Worm (Caenorhabditis elegans) whole organism, L4 larva: ENCODE results near the gene R13A5.7.

Source experiments
- F49E8.2 ChIP-seq: sonication (generic microtip); optimal IDR thresholded peaks from 2 replicates; lab custom pipeline; 2016; ENCODE audit warnings: missing compliant biosample characterization, mild to moderate bottlenecking, missing genetic modification characterization, borderline replicate concordance
- Y48G9A.11 ChIP-seq: fragments of 200-800 bp; sonication (Bioruptor generic); IDR thresholded peaks from 2 replicates; pipeline ENCODE4 v1.3.6; 2022; ENCODE audit warnings: missing genetic modification reagents, missing genetic modification characterization, missing compliant biosample characterization
- aha-1 ChIP-seq: fragments of 150-350 bp; peaks from one replicate; lab custom pipeline; 2014; ENCODE audit warnings: missing biosample characterization, missing genetic modification characterization
- arid-1 ChIP-seq: fragments of 200-800 bp; sonication (Bioruptor generic); conservative IDR thresholded peaks from 2 replicates; pipeline ENCODE4 v1.3.6; 2022; ENCODE audit warnings: missing genetic modification reagents, missing genetic modification characterization, missing compliant biosample characterization
- ctbp-1 ChIP-seq: fragments of 200-800 bp; sonication (Bioruptor generic); IDR thresholded peaks from 2 replicates; pipeline ENCODE4 v1.3.6; 2022; ENCODE audit warnings: missing genetic modification reagents, missing genetic modification characterization, missing compliant biosample characterization
- daf-12 ChIP-seq: fragments of 150-350 bp; optimal IDR thresholded peaks from 2 replicates; lab custom pipeline; 2014; ENCODE audit warnings: missing biosample characterization, missing genetic modification reagents, missing genetic modification characterization
- daf-16 ChIP-seq, 3 experiments: sonication (generic microtip); optimal IDR thresholded peaks; 2 replicates each; lab custom pipeline; 2016 to 2017; ENCODE audit warnings: missing genetic modification characterization in 3 of 3, missing genetic modification reagents in 3 of 3, mild to moderate bottlenecking in 2 of 3, missing compliant biosample characterization in 2 of 3, missing biosample characterization in 1 of 3, moderate library complexity in 1 of 3
- daf-8 ChIP-seq: fragments of 200-800 bp; sonication (Bioruptor generic); IDR thresholded peaks from 2 replicates; pipeline ENCODE4 v1.3.6; 2022; ENCODE audit warnings: missing genetic modification characterization, missing compliant biosample characterization
- dmd-8 ChIP-seq: fragments of 200-800 bp; sonication (Bioruptor generic); IDR thresholded peaks from 2 replicates; pipeline ENCODE4 v1.3.6; 2022; ENCODE audit warnings: missing genetic modification characterization, missing compliant biosample characterization
- dpl-1 ChIP-seq: fragments of 150-350 bp; optimal IDR thresholded peaks from 2 replicates; lab custom pipeline; 2014; ENCODE audit warnings: missing biosample characterization, missing genetic modification reagents, missing genetic modification characterization
- hif-1 ChIP-seq, 2 experiments: sonication (generic microtip); optimal IDR thresholded peaks; 2 replicates each; lab custom pipeline; 2016 to 2017; ENCODE audit warnings: missing compliant biosample characterization in 2 of 2, missing genetic modification characterization in 2 of 2, missing genetic modification reagents in 2 of 2, missing genotype in 2 of 2, mild to moderate bottlenecking in 1 of 2
- hlh-11 ChIP-seq: fragments of 200-800 bp; sonication (Bioruptor generic); optimal IDR thresholded peaks from 2 replicates; lab custom pipeline; 2018; ENCODE audit warnings: mild to moderate bottlenecking, missing genetic modification characterization, missing compliant biosample characterization
- hlh-30 ChIP-seq: sonication (generic microtip); optimal IDR thresholded peaks from 2 replicates; lab custom pipeline; 2017; ENCODE audit warnings: antibody characterized with exemption, mild to moderate bottlenecking, missing genetic modification characterization, missing compliant biosample characterization; ENCODE audit not compliant: insufficient read depth
- lim-7 ChIP-seq: fragments of 200-800 bp; sonication (Bioruptor generic); IDR thresholded peaks from 2 replicates; pipeline ENCODE4 v1.3.6; 2022; ENCODE audit warnings: missing genetic modification characterization, missing compliant biosample characterization
- lin-1 ChIP-seq: fragments of 200-800 bp; sonication (Bioruptor generic); IDR thresholded peaks from 2 replicates; pipeline ENCODE4 v1.3.6; 2022; ENCODE audit warnings: missing genetic modification reagents, missing genetic modification characterization, missing compliant biosample characterization
- lin-38 ChIP-seq: fragments of 200-800 bp; sonication (Bioruptor generic); IDR thresholded peaks from 2 replicates; pipeline ENCODE4 v1.3.6; 2022; ENCODE audit warnings: missing genetic modification reagents, missing genetic modification characterization, missing compliant biosample characterization
- lir-3 ChIP-seq: sonication (generic microtip); optimal IDR thresholded peaks from 2 replicates; lab custom pipeline; 2016; ENCODE audit warnings: mild to moderate bottlenecking, missing genetic modification characterization, missing compliant biosample characterization
- lsy-2 ChIP-seq, 2 experiments: fragments of 150-350 bp in 1 of 2; sonication (generic microtip) in 1 of 2; optimal IDR thresholded peaks; 2 replicates each; lab custom pipeline; 2014 to 2017; ENCODE audit warnings: missing biosample characterization in 2 of 2, missing genetic modification characterization in 2 of 2
- madf-5 ChIP-seq, 2 experiments: fragments of 200-800 bp; sonication (Bioruptor generic); IDR thresholded peaks; 2 replicates each; pipeline ENCODE4 v1.3.6; 2022; ENCODE audit warnings: missing compliant biosample characterization in 2 of 2, missing genetic modification characterization in 2 of 2
- mep-1 ChIP-seq: fragments of 150-350 bp; sonication (generic microtip); optimal IDR thresholded peaks from 3 replicates; lab custom pipeline; 2014; ENCODE audit warnings: missing biosample characterization, missing genetic modification characterization
- mes-2 ChIP-seq: sonication (generic microtip); optimal IDR thresholded peaks from 2 replicates; lab custom pipeline; 2016; ENCODE audit warnings: missing genotype, mild to moderate bottlenecking, missing genetic modification characterization, missing compliant biosample characterization; ENCODE audit not compliant: poor library complexity, severe bottlenecking
- mxl-3 ChIP-seq: fragments of 200-800 bp; sonication (Bioruptor generic); optimal IDR thresholded peaks from 2 replicates; lab custom pipeline; 2018; ENCODE audit warnings: mild to moderate bottlenecking, missing genetic modification characterization, missing compliant biosample characterization
- nhr-111 ChIP-seq: fragments of 200-800 bp; sonication (Bioruptor generic); optimal IDR thresholded peaks from 2 replicates; lab custom pipeline; 2018; ENCODE audit warnings: mild to moderate bottlenecking, missing genetic modification characterization, missing compliant biosample characterization
- nhr-237 ChIP-seq: sonication (generic microtip); optimal IDR thresholded peaks from 2 replicates; lab custom pipeline; 2017; ENCODE audit warnings: missing biosample characterization, missing genetic modification characterization
- nhr-25 ChIP-seq: sonication (generic microtip); optimal IDR thresholded peaks from 2 replicates; lab custom pipeline; 2017; ENCODE audit warnings: missing genetic modification characterization, mild to moderate bottlenecking, missing compliant biosample characterization, antibody characterized with exemption, moderate library complexity, borderline replicate concordance; ENCODE audit not compliant: insufficient read depth
- nhr-28 ChIP-seq: fragments of 150-350 bp; optimal IDR thresholded peaks from 2 replicates; lab custom pipeline; 2014; ENCODE audit warnings: missing biosample characterization, missing genetic modification characterization
- nhr-42 ChIP-seq: fragments of 200-800 bp; sonication (Bioruptor generic); IDR thresholded peaks from 2 replicates; pipeline ENCODE4 v1.3.6; 2022; ENCODE audit warnings: missing genetic modification characterization, missing compliant biosample characterization
- nhr-77 ChIP-seq: fragments of 150-350 bp; optimal IDR thresholded peaks from 2 replicates; lab custom pipeline; 2014; ENCODE audit warnings: missing biosample characterization, missing genetic modification characterization
- rbr-2 ChIP-seq: sonication (generic microtip); optimal IDR thresholded peaks from 2 replicates; lab custom pipeline; 2016; ENCODE audit warnings: missing genotype, missing genetic modification characterization, missing compliant biosample characterization
- sdz-12 ChIP-seq: fragments of 200-800 bp; sonication (Bioruptor generic); optimal IDR thresholded peaks from 2 replicates; lab custom pipeline; 2018; ENCODE audit warnings: mild to moderate bottlenecking, missing genetic modification characterization, missing compliant biosample characterization
- skn-1 ChIP-seq: fragments of 150-350 bp; optimal IDR thresholded peaks from 2 replicates; lab custom pipeline; 2014; ENCODE audit warnings: missing biosample characterization, missing genetic modification characterization
- snpc-1.2 ChIP-seq: fragments of 200-800 bp; sonication (Bioruptor generic); IDR thresholded peaks from 2 replicates; pipeline ENCODE4 v1.3.6; 2022; ENCODE audit warnings: missing genetic modification reagents, missing genetic modification characterization, missing compliant biosample characterization
- unc-130 ChIP-seq: sonication (generic microtip); optimal IDR thresholded peaks from 2 replicates; lab custom pipeline; 2016; ENCODE audit warnings: missing genetic modification reagents, missing genetic modification characterization, missing compliant biosample characterization
- unc-39 ChIP-seq: sonication (generic microtip); optimal IDR thresholded peaks from 2 replicates; lab custom pipeline; 2017; ENCODE audit warnings: missing biosample characterization, missing genetic modification characterization
- unc-62 ChIP-seq, 3 experiments: fragments of 150-350 bp in 1 of 3; sonication (generic microtip); optimal IDR thresholded peaks in 2 of 3; peaks in 1 of 3; 1 replicate in 1 of 3; 2 replicates in 2 of 3; lab custom pipeline; 2014 to 2017; ENCODE audit warnings: missing biosample characterization in 3 of 3, missing genetic modification characterization in 3 of 3, missing genetic modification reagents in 3 of 3, missing genotype in 1 of 3
- zfp-2 ChIP-seq: sonication (generic microtip); optimal IDR thresholded peaks from 2 replicates; lab custom pipeline; 2016; ENCODE audit warnings: mild to moderate bottlenecking, missing genetic modification characterization, missing compliant biosample characterization
- ztf-11 ChIP-seq: fragments of 150-350 bp; optimal IDR thresholded peaks from 2 replicates; lab custom pipeline; 2014; ENCODE audit warnings: missing biosample characterization, missing genetic modification characterization

The R13A5.7 gene

DNA sequence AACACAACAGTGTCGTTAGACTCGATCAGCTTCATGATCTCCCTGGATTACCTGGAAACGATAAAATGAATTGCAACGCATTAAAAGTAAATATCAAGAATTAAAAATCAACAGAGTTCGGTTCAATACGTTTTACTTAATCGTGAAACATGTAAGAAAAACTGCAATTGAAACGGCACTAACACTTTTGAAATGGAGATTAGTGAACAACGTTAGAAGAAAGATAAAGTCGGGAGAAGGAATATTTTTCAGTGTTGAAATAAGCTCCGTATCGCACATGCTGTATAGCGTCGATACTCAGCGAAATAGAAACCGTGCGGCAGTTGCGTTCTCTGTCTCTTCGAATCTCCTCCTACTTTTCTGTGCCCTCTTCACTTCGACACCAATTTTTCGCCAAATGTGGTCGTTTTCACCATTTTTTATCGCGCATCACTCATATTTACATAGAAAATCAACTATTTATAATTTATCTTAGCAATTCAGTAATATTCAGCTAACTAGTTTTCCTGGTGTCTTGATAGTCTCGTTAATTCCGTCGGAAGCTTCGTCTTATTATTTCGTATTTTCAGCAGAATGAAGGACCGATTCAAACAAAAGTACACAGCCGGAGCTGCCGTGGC, 3.0 kb upstream of the R13A5.7 start, which contains the start of the genes rpl-9 and lpd-7 (continued):
- peak; percentile 52 for TF ChIP-seq unc-130
- no peak for TF ChIP-seq nhr-111 (GFP tag; lab: Kevin White, UChicago)
- TF ChIP-seq mes-2 (tag; lab: Kevin White, UChicago): peak; percentile 86
- no peak for TF ChIP-seq dmd-8
- peak; percentile 21 for TF ChIP-seq mxl-3 (GFP tag; lab: Kevin White, UChicago)
- no peak for TF ChIP-seq unc-39 (tag; lab: Kevin White, UChicago)
- TF ChIP-seq rbr-2 (tag; lab: Kevin White, UChicago): peak; percentile 69
- TF ChIP-seq unc-62 (GFP tag; optimal IDR thresholded peaks at IDR 0.05 in 1 of 2; lab: Kevin White, UChicago): peak in 1 of 2 experiments; percentile 38
- TF ChIP-seq unc-62 (tag; optimal IDR thresholded peaks at IDR 0.05; lab: Kevin White, UChicago): no peak
- TF ChIP-seq madf-5 (GFP tag; IDR thresholded peaks at IDR 0.05; lab: Robert Waterston, UW): no peak
- TF ChIP-seq dpl-1 (GFP tag; lab: Kevin White, UChicago): peak; percentile 74
- no peak for TF ChIP-seq daf-8 (GFP tag; lab: Robert Waterston, UW)
- peak; percentile 77 for TF ChIP-seq aha-1 (tag; lab: Kevin White, UChicago)
- no peak for TF ChIP-seq skn-1 (tag; lab: Kevin White, UChicago)
- no peak for TF ChIP-seq ztf-11 (tag; lab: Kevin White, UChicago)
- no peak for TF ChIP-seq daf-12
- no peak for TF ChIP-seq lim-7 (GFP tag; lab: Robert Waterston, UW)
- TF ChIP-seq ctbp-1 (GFP tag; lab: Robert Waterston, UW): no peak
- peak; percentile 81 for TF ChIP-seq nhr-77 (tag; lab: Kevin White, UChicago)
- TF ChIP-seq nhr-28: peak; percentile 82
- TF ChIP-seq nhr-42 (GFP tag; lab: Robert Waterston, UW): no peak
- TF ChIP-seq nhr-25: peak; percentile 42
- peak; percentile 89 for TF ChIP-seq zfp-2 (tag; lab: Kevin White, UChicago)
- TF ChIP-seq hif-1 (tag; optimal IDR thresholded peaks at IDR 0.05; lab: Kevin White, UChicago): peak in 1 of 2 experiments; percentile 63
- peak; percentile 75 for TF ChIP-seq hlh-30
- TF ChIP-seq lir-3: no peak
- peak; percentile 2 to 91 for TF ChIP-seq lsy-2 (tag; optimal IDR thresholded peaks at IDR 0.05; lab: Kevin White, UChicago)
- TF ChIP-seq nhr-237: no peak
- peak; percentile 91 for TF ChIP-seq mep-1 (tag; lab: Kevin White, UChicago)

DNA sequence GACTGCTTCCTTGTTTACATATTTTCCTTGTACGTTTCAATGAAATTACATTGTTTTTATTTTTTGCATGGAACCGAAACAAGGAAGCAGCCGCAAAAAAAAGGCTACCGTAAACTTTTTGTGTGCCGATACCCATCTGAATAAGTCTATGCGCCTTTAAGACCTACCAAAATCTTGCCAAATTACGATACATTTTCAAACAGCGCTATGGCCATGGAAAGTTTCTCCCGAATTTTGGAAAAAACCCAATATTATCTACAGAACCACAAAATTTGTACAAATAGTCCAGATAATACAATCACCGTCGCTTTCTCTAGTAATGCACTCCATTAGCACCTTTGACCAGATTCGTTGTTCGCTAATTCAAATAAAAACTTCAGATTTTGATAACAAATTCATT, 1.8 kb upstream of the R13A5.7 start:
- TF ChIP-seq snpc-1.2 (GFP tag; lab: Robert Waterston, UW) (peak; percentile 35; the same call in 1 of the 2 replicates), F49E8.2 (tag; lab: Kevin White, UChicago) (peak; percentile 23), lin-1 (GFP tag; lab: Robert Waterston, UW) (0 out of 2 replicates have a peak, but pooled peaks have one; percentile 29), Y48G9A.11 (peak; percentile 56), sdz-12 (GFP tag; lab: Kevin White, UChicago) (no peak), arid-1 (0 out of 2 replicates have a peak, but pooled peaks have one; percentile 36), lin-38 (GFP tag; lab: Robert Waterston, UW) (peak; percentile 40; the same call in 1 of the 2 replicates), daf-16 (GFP tag; optimal IDR thresholded peaks at IDR 0.05; lab: Kevin White, UChicago) (no peak), daf-16 (tag; optimal IDR thresholded peaks at IDR 0.05; lab: Kevin White, UChicago) (peak; percentile 22), aha-1 (tag; lab: Kevin White, UChicago) (peak; percentile 43), hlh-11 (tag; lab: Kevin White, UChicago) (no peak)
